Worm (Caenorhabditis elegans) whole organism, midembryonic: ENCODE data around the gene ZK1098.2.

Experiments used
- T22C8.4 ChIP-seq: fragments of 200-800 bp; sonication (Bioruptor generic); IDR thresholded peaks from 2 replicates; pipeline ENCODE4 v1.3.6; 2022; ENCODE audit warnings: missing genetic modification characterization, missing compliant biosample characterization
- cog-1 ChIP-seq: sonication (generic microtip); optimal IDR thresholded peaks from 2 replicates; lab custom pipeline; 2016; ENCODE audit warnings: missing genetic modification characterization, missing compliant biosample characterization
- flt-1 ChIP-seq: fragments of 200-800 bp; sonication (Bioruptor generic); IDR thresholded peaks from 2 replicates; pipeline ENCODE4 v1.3.6; 2022; ENCODE audit warnings: missing genetic modification characterization, missing compliant biosample characterization
- klf-2 ChIP-seq: fragments of 200-800 bp; sonication (Bioruptor generic); conservative IDR thresholded peaks from 2 replicates; pipeline ENCODE4 v1.3.6; 2022; ENCODE audit warnings: missing genetic modification reagents, missing genetic modification characterization, missing compliant biosample characterization
- med-1 ChIP-seq: sonication (generic microtip); optimal IDR thresholded peaks from 2 replicates; lab custom pipeline; 2017; ENCODE audit warnings: missing genetic modification characterization, mild to moderate bottlenecking, missing compliant biosample characterization, antibody characterized with exemption, missing genetic modification reagents; ENCODE audit not compliant: insufficient read depth
- ref-1 ChIP-seq: fragments of 200-800 bp; sonication (Bioruptor generic); conservative IDR thresholded peaks from 2 replicates; pipeline ENCODE4 v1.3.6; 2022; ENCODE audit warnings: missing genetic modification reagents, missing genetic modification characterization, missing compliant biosample characterization
- tab-1 ChIP-seq: fragments of 200-800 bp; sonication (Bioruptor generic); IDR thresholded peaks from 2 replicates; pipeline ENCODE4 v1.3.6; 2022; ENCODE audit warnings: missing genetic modification characterization, missing compliant biosample characterization
- ztf-23 ChIP-seq: fragments of 200-800 bp; sonication (Bioruptor generic); IDR thresholded peaks from 2 replicates; pipeline ENCODE4 v1.3.6; 2022; ENCODE audit warnings: missing genetic modification reagents, missing genetic modification characterization, missing compliant biosample characterization
- ztf-29 ChIP-seq: fragments of 200-800 bp; sonication (Bioruptor generic); IDR thresholded peaks from 2 replicates; pipeline ENCODE4 v1.3.6; 2022; ENCODE audit warnings: missing genetic modification reagents, missing genetic modification characterization, missing compliant biosample characterization

ce11 chrIII:9563235-9563634 lies 34.3 kb downstream of the ZK1098.2 start, which contains the start of gene C48B4.9:
- no peak for TF ChIP-seq ztf-29
- TF ChIP-seq flt-1, result no peak
- no peak for TF ChIP-seq med-1 (GFP tag; lab: Kevin White, UChicago)
- TF ChIP-seq cog-1 (tag; lab: Kevin White, UChicago), result no peak
- no peak for TF ChIP-seq klf-2 (GFP tag; lab: Robert Waterston, UW)
- TF ChIP-seq T22C8.4 (GFP tag; lab: Robert Waterston, UW), result no peak
- no peak for TF ChIP-seq tab-1 (GFP tag; lab: Robert Waterston, UW)
- TF ChIP-seq ref-1 (GFP tag; lab: Robert Waterston, UW), result no peak
- TF ChIP-seq ztf-23 (GFP tag; lab: Robert Waterston, UW), result no peak
